Worm (Caenorhabditis elegans) whole organism, midembryonic: ENCODE measurements around the gene F54D10.5.
"Not testable (repeated sequence)": the region's sequence is repeated elsewhere in the genome, so short reads cannot be mapped to it uniquely, and the experiment has no call there.

Experiments
- ref-1 ChIP-seq: fragments of 200-800 bp; sonication (Bioruptor generic); conservative IDR thresholded peaks from 2 replicates; pipeline ENCODE4 v1.3.6; 2022; ENCODE audit warnings: missing genetic modification reagents, missing genetic modification characterization, missing compliant biosample characterization
- tab-1 ChIP-seq: fragments of 200-800 bp; sonication (Bioruptor generic); IDR thresholded peaks from 2 replicates; pipeline ENCODE4 v1.3.6; 2022; ENCODE audit warnings: missing genetic modification characterization, missing compliant biosample characterization

DNA sequence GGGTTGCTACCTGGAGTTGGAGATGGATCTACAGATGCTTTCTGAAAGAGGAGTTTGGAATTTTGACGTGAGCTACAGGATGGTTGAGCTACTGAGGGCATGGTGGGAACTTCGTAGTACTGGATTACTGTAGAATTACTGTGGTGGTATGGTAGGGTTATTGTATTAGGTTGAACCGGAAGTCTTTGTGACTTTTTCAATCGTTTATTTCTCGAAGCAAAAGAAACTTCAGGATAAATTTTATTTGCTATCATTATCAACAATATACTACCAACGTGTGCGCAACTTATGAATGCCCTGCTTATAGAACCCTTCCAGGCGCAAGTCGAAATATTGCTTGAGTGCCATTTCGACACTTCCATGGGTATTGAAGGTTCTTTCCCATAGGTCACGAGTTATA is 46.4 kb downstream of the F54D10.5 start, which contains the start of gene T24E12.6:
- TF ChIP-seq ref-1, tab-1: not testable (repeated sequence)
